Fruit fly (Drosophila melanogaster): ENCODE data around the gene Myt1.

Myt1 gene

dm6 chr3L:5819310-5819709 lies 39.9 kb upstream of the Myt1 start (continued):
- no peak for TF ChIP-seq stwl (tag; optimal IDR thresholded peaks at IDR 0.05)
- no peak for TF ChIP-seq CG17612 (GFP tag; IDR thresholded peaks at IDR 0.05)
- TF ChIP-seq CG15073 (GFP tag; optimal IDR thresholded peaks at IDR 0.05), result no peak
- peak; percentile 42 for TF ChIP-seq Dip3 (GFP tag; optimal IDR thresholded peaks at IDR 0.05)
- TF ChIP-seq CG1603 (tag; optimal IDR thresholded peaks at IDR 0.05), result peak; percentile 24
- TF ChIP-seq CG15269 (tag; optimal IDR thresholded peaks at IDR 0.05), result peak; percentile 61
- TF ChIP-seq Poxn (GFP tag; IDR thresholded peaks at IDR 0.05), result no peak
- no peak for TF ChIP-seq ase (GFP tag; IDR thresholded peaks at IDR 0.05)
- no peak for TF ChIP-seq CrebB (tag; optimal IDR thresholded peaks at IDR 0.05)
- no peak for TF ChIP-seq CG7963 (GFP tag; IDR thresholded peaks at IDR 0.05; ENCODE audit: partially characterized antibody)
- no peak for TF ChIP-seq kay (GFP tag; optimal IDR thresholded peaks at IDR 0.05)
- no peak for TF ChIP-seq CG12104 (GFP tag; optimal IDR thresholded peaks at IDR 0.05)
- TF ChIP-seq Optix (GFP tag; IDR thresholded peaks at IDR 0.05), result no peak
- TF ChIP-seq fd102C (GFP tag; optimal IDR thresholded peaks at IDR 0.05), result no peak
- no peak for TF ChIP-seq CG3163 (GFP tag; optimal IDR thresholded peaks at IDR 0.05)
- peak; percentile 52; the same call in 1 of the 2 replicates for TF ChIP-seq Atf6 (GFP tag; IDR thresholded peaks at IDR 0.05)
- TF ChIP-seq CG14965 (GFP tag; optimal IDR thresholded peaks at IDR 0.05; ENCODE audit: borderline replicate concordance), result no peak
- TF ChIP-seq CG6854 (GFP tag; optimal IDR thresholded peaks at IDR 0.05), result no peak
- TF ChIP-seq danr (GFP tag; IDR thresholded peaks at IDR 0.05), result no peak
- peak; percentile 20 for TF ChIP-seq CG17359 (tag; optimal IDR thresholded peaks at IDR 0.05)
- TF ChIP-seq exex (tag; optimal IDR thresholded peaks at IDR 0.05), result no peak
- peak; percentile 59 for TF ChIP-seq Sox102F (GFP tag; optimal IDR thresholded peaks at IDR 0.05)
- peak; percentile 4 for TF ChIP-seq Myb (GFP tag; optimal IDR thresholded peaks at IDR 0.05)
- TF ChIP-seq Camta (GFP tag; optimal IDR thresholded peaks at IDR 0.05), result no peak
- peak in 1 of 2 experiments; percentile 25 for TF ChIP-seq chif (GFP tag; optimal IDR thresholded peaks at IDR 0.05)
- no peak for TF ChIP-seq Hr78 (GFP tag; optimal IDR thresholded peaks at IDR 0.05)
- no peak for TF ChIP-seq CG4707 (GFP tag; optimal IDR thresholded peaks at IDR 0.05)
- TF ChIP-seq tgo (GFP tag; IDR thresholded peaks at IDR 0.05), result peak; percentile 45; the same call in 2 of the 3 replicates
- TF ChIP-seq wek (GFP tag; optimal IDR thresholded peaks at IDR 0.05), result no peak
- TF ChIP-seq lab (GFP tag; optimal IDR thresholded peaks at IDR 0.05), result peak; percentile 5
- no peak for TF ChIP-seq Mrtf (GFP tag; IDR thresholded peaks at IDR 0.05)
- no peak for TF ChIP-seq Gsc (GFP tag; IDR thresholded peaks at IDR 0.05)
- no peak for TF ChIP-seq CG10959 (GFP tag; IDR thresholded peaks at IDR 0.05)
- no peak for TF ChIP-seq Dfd (GFP tag; optimal IDR thresholded peaks at IDR 0.05)
- no peak for TF ChIP-seq ems (GFP tag; optimal IDR thresholded peaks at IDR 0.05)
- no peak for TF ChIP-seq CG15514 (GFP tag; optimal IDR thresholded peaks at IDR 0.05)
- no peak for TF ChIP-seq fu2 (GFP tag; optimal IDR thresholded peaks at IDR 0.05)
- TF ChIP-seq CG17568 (GFP tag; optimal IDR thresholded peaks at IDR 0.05), result no peak
- TF ChIP-seq CG11504 (tag; optimal IDR thresholded peaks at IDR 0.05), result peak; percentile 47
- TF ChIP-seq gcm (GFP tag; optimal IDR thresholded peaks at IDR 0.05), result peak; percentile 8
- peak; percentile 44 for TF ChIP-seq PHDP (tag; optimal IDR thresholded peaks at IDR 0.05)
- no peak for TF ChIP-seq Mad (GFP tag; optimal IDR thresholded peaks at IDR 0.05)
- TF ChIP-seq pita (GFP tag; optimal IDR thresholded peaks at IDR 0.05), result no peak
- TF ChIP-seq NFAT (GFP tag; IDR thresholded peaks at IDR 0.05), result no peak
- TF ChIP-seq CG4404 (GFP tag; IDR thresholded peaks at IDR 0.05), result no peak
- 0 out of 2 replicates have a peak, but pooled peaks have one; percentile 31 for TF ChIP-seq sob (GFP tag; IDR thresholded peaks at IDR 0.05)
- no peak for TF ChIP-seq klu (GFP tag; IDR thresholded peaks at IDR 0.05)
- peak; percentile 11 for TF ChIP-seq caup (GFP tag; optimal IDR thresholded peaks at IDR 0.05; ENCODE audit: severe bottlenecking)
- TF ChIP-seq wdn (GFP tag; IDR thresholded peaks at IDR 0.05), result no peak
- TF ChIP-seq Six4 (GFP tag; optimal IDR thresholded peaks at IDR 0.05), result peak; percentile 11
- no peak for TF ChIP-seq wor (GFP tag; IDR thresholded peaks at IDR 0.05)

All from whole organism, embryonic.